Fruit fly (Drosophila melanogaster) whole organism, embryonic: ENCODE results near the gene sdk.

Experiments
- Bdp1 ChIP-seq: fragments of 200-800 bp; sonication (Bioruptor generic); optimal IDR thresholded peaks from 3 replicates; lab custom pipeline; 2016; ENCODE audit warnings: missing biosample characterization, missing genetic modification characterization
- CG10543 ChIP-seq: fragments of 200-800 bp; sonication (Bioruptor generic); optimal IDR thresholded peaks from 3 replicates; lab custom pipeline; 2017; ENCODE audit warnings: missing biosample characterization, mild to moderate bottlenecking, missing genetic modification characterization, moderate library complexity
- CG11247 ChIP-seq: fragments of 200-800 bp; sonication (Bioruptor generic); IDR thresholded peaks from 2 replicates; pipeline ENCODE4 v1.3.6; 2022; ENCODE audit warnings: missing biosample characterization, missing genetic modification characterization
- CG13287 ChIP-seq: fragments of 200-800 bp; sonication (Bioruptor generic); IDR thresholded peaks from 2 replicates; pipeline ENCODE4 v1.3.6; 2022; ENCODE audit warnings: missing biosample characterization, missing genetic modification characterization; ENCODE audit not compliant: partially characterized antibody
- CG13296 ChIP-seq: fragments of 200-800 bp; sonication (Bioruptor generic); optimal IDR thresholded peaks from 3 replicates; lab custom pipeline; 2018; ENCODE audit warnings: missing biosample characterization, mild to moderate bottlenecking, missing genetic modification characterization
- CG14441 ChIP-seq: fragments of 200-800 bp; sonication (Bioruptor generic); IDR thresholded peaks from 2 replicates; pipeline ENCODE4 v1.3.6; 2022; ENCODE audit warnings: missing biosample characterization, missing genetic modification characterization
- CG14860 ChIP-seq: fragments of 200-800 bp; sonication (Bioruptor generic); IDR thresholded peaks from 3 replicates; pipeline ENCODE4 v1.3.6; 2022; ENCODE audit warnings: missing biosample characterization, missing genetic modification characterization; ENCODE audit not compliant: partially characterized antibody
- CG15696 ChIP-seq: fragments of 200-800 bp; sonication (Bioruptor generic); optimal IDR thresholded peaks from 2 replicates; lab custom pipeline; 2019; ENCODE audit warnings: missing biosample characterization, mild to moderate bottlenecking, missing genetic modification characterization, moderate library complexity
- CG18262 ChIP-seq: fragments of 200-800 bp; optimal IDR thresholded peaks from 3 replicates; lab custom pipeline; 2019; ENCODE audit warnings: missing biosample characterization, mild to moderate bottlenecking, missing genetic modification characterization, moderate library complexity
- CG18599 ChIP-seq: fragments of 200-800 bp; sonication (Bioruptor generic); optimal IDR thresholded peaks from 3 replicates; lab custom pipeline; 2017; ENCODE audit warnings: missing biosample characterization, missing genetic modification characterization, mild to moderate bottlenecking, moderate library complexity, missing genetic modification reagents
- CG18764 ChIP-seq: fragments of 200-800 bp; sonication (Bioruptor generic); optimal IDR thresholded peaks from 3 replicates; lab custom pipeline; 2016; ENCODE audit warnings: missing biosample characterization, missing genetic modification characterization
- CG3838 ChIP-seq: fragments of 200-800 bp; sonication (Bioruptor generic); optimal IDR thresholded peaks from 3 replicates; lab custom pipeline; 2016; ENCODE audit warnings: missing biosample characterization, missing genetic modification characterization
- CG3847 ChIP-seq: fragments of 200-800 bp; sonication (Bioruptor generic); IDR thresholded peaks from 2 replicates; pipeline ENCODE4 v1.3.6; 2022; ENCODE audit warnings: missing biosample characterization, missing genetic modification characterization
- CG5953 ChIP-seq: fragments of 200-800 bp; sonication (Bioruptor generic); IDR thresholded peaks from 2 replicates; pipeline ENCODE4 v1.3.6; 2022; ENCODE audit warnings: missing biosample characterization, missing genetic modification characterization
- CG6254 ChIP-seq: fragments of 200-800 bp; sonication (Bioruptor generic); optimal IDR thresholded peaks from 3 replicates; lab custom pipeline; 2017; ENCODE audit warnings: mild to moderate bottlenecking, missing biosample characterization, missing genetic modification reagents, missing genetic modification characterization
- CG6765 ChIP-seq: fragments of 200-800 bp; sonication (Bioruptor generic); optimal IDR thresholded peaks from 3 replicates; lab custom pipeline; 2017; ENCODE audit warnings: missing biosample characterization, mild to moderate bottlenecking, missing genetic modification characterization
- CG7839 ChIP-seq: fragments of 200-800 bp; sonication (Bioruptor generic); optimal IDR thresholded peaks from 3 replicates; lab custom pipeline; 2018; ENCODE audit warnings: missing biosample characterization, mild to moderate bottlenecking, missing genetic modification characterization, moderate library complexity
- CG8281 ChIP-seq: fragments of 200-800 bp; sonication (Bioruptor generic); optimal IDR thresholded peaks from 2 replicates; lab custom pipeline; 2018; ENCODE audit warnings: missing biosample characterization, mild to moderate bottlenecking, missing genetic modification characterization, moderate library complexity
- CG9437 ChIP-seq: fragments of 200-800 bp; sonication (Bioruptor generic); optimal IDR thresholded peaks from 2 replicates; lab custom pipeline; 2018; ENCODE audit warnings: missing biosample characterization, mild to moderate bottlenecking, missing genetic modification characterization
- CG9797 ChIP-seq: fragments of 200-800 bp; sonication (Bioruptor generic); optimal IDR thresholded peaks from 3 replicates; lab custom pipeline; 2018; ENCODE audit warnings: missing biosample characterization, mild to moderate bottlenecking, missing genetic modification characterization
- Dad ChIP-seq: fragments of 200-800 bp; sonication (Bioruptor generic); optimal IDR thresholded peaks from 3 replicates; lab custom pipeline; 2016; ENCODE audit warnings: missing biosample characterization, missing genetic modification characterization
- Dek ChIP-seq: fragments of 200-800 bp; sonication (Bioruptor generic); optimal IDR thresholded peaks from 3 replicates; lab custom pipeline; 2019; ENCODE audit warnings: missing biosample characterization, mild to moderate bottlenecking, missing genetic modification characterization, moderate library complexity
- Dll ChIP-seq: fragments of 200-800 bp; sonication (Bioruptor generic); IDR thresholded peaks from 4 replicates; pipeline ENCODE4 v1.3.6; 2022; ENCODE audit warnings: missing biosample characterization, missing genetic modification characterization; ENCODE audit not compliant: partially characterized antibody
- Elba2 ChIP-seq: fragments of 200-800 bp; sonication (Bioruptor generic); optimal IDR thresholded peaks from 3 replicates; lab custom pipeline; 2016; ENCODE audit warnings: missing biosample characterization, missing genetic modification characterization
- Ets97D ChIP-seq: fragments of 200-800 bp; sonication (Bioruptor generic); optimal IDR thresholded peaks from 3 replicates; lab custom pipeline; 2016; ENCODE audit warnings: missing biosample characterization, missing genetic modification characterization
- Gug ChIP-seq: fragments of 200-800 bp; sonication (Bioruptor generic); IDR thresholded peaks from 4 replicates; pipeline ENCODE4 v1.3.6; 2022; ENCODE audit warnings: missing biosample characterization, missing genetic modification characterization
- HLH4C ChIP-seq: fragments of 200-800 bp; sonication (Bioruptor generic); IDR thresholded peaks from 3 replicates; pipeline ENCODE4 v1.3.6; 2022; ENCODE audit warnings: missing biosample characterization, missing genetic modification characterization; ENCODE audit not compliant: partially characterized antibody
- Hand ChIP-seq: fragments of 200-800 bp; sonication (Bioruptor generic); optimal IDR thresholded peaks from 2 replicates; lab custom pipeline; 2017; ENCODE audit warnings: mild to moderate bottlenecking, missing biosample characterization, missing genetic modification reagents, missing genetic modification characterization
- Meics ChIP-seq: fragments of 200-800 bp; sonication (Bioruptor generic); optimal IDR thresholded peaks from 2 replicates; lab custom pipeline; 2017; ENCODE audit warnings: missing biosample characterization, mild to moderate bottlenecking, missing genetic modification characterization
- NK7.1 ChIP-seq: fragments of 200-800 bp; sonication (Bioruptor generic); optimal IDR thresholded peaks from 3 replicates; lab custom pipeline; 2016; ENCODE audit warnings: missing biosample characterization, missing genetic modification characterization
- NfI ChIP-seq: fragments of 200-800 bp; sonication (Bioruptor generic); optimal IDR thresholded peaks from 3 replicates; lab custom pipeline; 2018; ENCODE audit warnings: missing biosample characterization, mild to moderate bottlenecking, missing genetic modification characterization, moderate library complexity
- Spps ChIP-seq: fragments of 200-800 bp; sonication (Bioruptor generic); optimal IDR thresholded peaks from 2 replicates; lab custom pipeline; 2018; ENCODE audit warnings: missing biosample characterization, mild to moderate bottlenecking, missing genetic modification characterization
- Sry-δ ChIP-seq: fragments of 200-800 bp; sonication (Bioruptor generic); optimal IDR thresholded peaks from 2 replicates; lab custom pipeline; 2016; ENCODE audit warnings: missing biosample characterization, missing genetic modification characterization
- Ssrp ChIP-seq: fragments of 200-800 bp; sonication (Bioruptor generic); optimal IDR thresholded peaks from 2 replicates; lab custom pipeline; 2018; ENCODE audit warnings: missing biosample characterization, mild to moderate bottlenecking, missing genetic modification characterization, moderate library complexity
- ap ChIP-seq: fragments of 200-800 bp; sonication (Bioruptor generic); IDR thresholded peaks from 2 replicates; pipeline ENCODE4 v1.3.6; 2022; ENCODE audit warnings: missing biosample characterization, missing genetic modification characterization
- corto ChIP-seq: fragments of 200-800 bp; sonication (Bioruptor generic); optimal IDR thresholded peaks from 2 replicates; lab custom pipeline; 2016; ENCODE audit warnings: missing biosample characterization, mild to moderate bottlenecking, missing genetic modification characterization, moderate library complexity
- exex ChIP-seq: fragments of 200-800 bp; sonication (Bioruptor generic); optimal IDR thresholded peaks from 4 replicates; lab custom pipeline; 2018; ENCODE audit warnings: missing biosample characterization, mild to moderate bottlenecking, missing genetic modification characterization, moderate library complexity
- gcm ChIP-seq: fragments of 200-800 bp; sonication (Bioruptor generic); optimal IDR thresholded peaks from 2 replicates; lab custom pipeline; 2019; ENCODE audit warnings: missing biosample characterization, mild to moderate bottlenecking, missing genetic modification characterization, moderate library complexity
- gfzf ChIP-seq: fragments of 200-800 bp; sonication (Bioruptor generic); optimal IDR thresholded peaks from 2 replicates; lab custom pipeline; 2016; ENCODE audit warnings: missing biosample characterization, mild to moderate bottlenecking, missing genetic modification characterization, moderate library complexity
- her ChIP-seq: fragments of 200-800 bp; sonication (Bioruptor generic); optimal IDR thresholded peaks from 2 replicates; lab custom pipeline; 2016; ENCODE audit warnings: missing biosample characterization, missing genetic modification characterization
- nau ChIP-seq: fragments of 200-800 bp; sonication (Bioruptor generic); optimal IDR thresholded peaks from 3 replicates; lab custom pipeline; 2017; ENCODE audit warnings: missing biosample characterization, mild to moderate bottlenecking, missing genetic modification characterization, missing genetic modification reagents
- nmo ChIP-seq: fragments of 200-800 bp; sonication (Bioruptor generic); optimal IDR thresholded peaks from 2 replicates; lab custom pipeline; 2018; ENCODE audit warnings: missing biosample characterization, mild to moderate bottlenecking, missing genetic modification characterization, moderate library complexity
- p53 ChIP-seq: fragments of 200-800 bp; sonication (Bioruptor generic); optimal IDR thresholded peaks from 2 replicates; lab custom pipeline; 2016; ENCODE audit warnings: missing biosample characterization, missing genetic modification characterization
- repo ChIP-seq: fragments of 200-800 bp; sonication (Bioruptor generic); optimal IDR thresholded peaks from 2 replicates; lab custom pipeline; 2016; ENCODE audit warnings: missing biosample characterization, missing genetic modification characterization
- ro ChIP-seq: fragments of 200-800 bp; sonication (Bioruptor generic); IDR thresholded peaks from 2 replicates; pipeline ENCODE4 v1.3.6; 2022; ENCODE audit warnings: missing biosample characterization, missing genetic modification characterization
- row ChIP-seq: fragments of 200-800 bp; sonication (Bioruptor generic); IDR thresholded peaks from 3 replicates; pipeline ENCODE4 v1.3.6; 2022; ENCODE audit warnings: missing biosample characterization, missing genetic modification characterization
- salm ChIP-seq: fragments of 200-800 bp; sonication (Bioruptor generic); optimal IDR thresholded peaks from 2 replicates; lab custom pipeline; 2018; ENCODE audit warnings: missing biosample characterization, mild to moderate bottlenecking, missing genetic modification characterization
- tap ChIP-seq: fragments of 200-800 bp; optimal IDR thresholded peaks from 3 replicates; lab custom pipeline; 2019; ENCODE audit warnings: missing biosample characterization, mild to moderate bottlenecking, missing genetic modification characterization, moderate library complexity
- wek ChIP-seq: fragments of 200-800 bp; sonication (Bioruptor generic); optimal IDR thresholded peaks from 3 replicates; lab custom pipeline; 2018; ENCODE audit warnings: missing biosample characterization, mild to moderate bottlenecking, missing genetic modification characterization, moderate library complexity
- z ChIP-seq: fragments of 200-800 bp; sonication (Bioruptor generic); IDR thresholded peaks from 3 replicates; pipeline ENCODE4 v1.3.6; 2022; ENCODE audit warnings: missing biosample characterization, missing genetic modification characterization
- zfh2 ChIP-seq: fragments of 200-800 bp; sonication (Bioruptor generic); optimal IDR thresholded peaks from 2 replicates; lab custom pipeline; 2016; ENCODE audit warnings: missing biosample characterization, missing genetic modification characterization

Gene sdk

dm6 chrX:792923-793322 lies 106.3 kb downstream of the sdk start, which contains the start of gene CG16989 (continued):
- TF ChIP-seq Spps (tag; lab: Kevin White, UChicago) (no peak), CG9437 (no peak), NK7.1 (GFP tag; lab: Kevin White, UChicago) (no peak), NfI (no peak), row (GFP tag; lab: Robert Waterston, UW) (0 out of 3 replicates have a peak, but pooled peaks have one; percentile 11), nau (GFP tag; lab: Kevin White, UChicago) (no peak), CG14441 (GFP tag; lab: Robert Waterston, UW) (no peak), her (no peak), z (no peak), CG18764 (GFP tag; lab: Kevin White, UChicago) (no peak), Dek (tag; lab: Kevin White, UChicago) (no peak), CG18599 (GFP tag; lab: Kevin White, UChicago) (no peak), CG6254 (GFP tag; lab: Kevin White, UChicago) (no peak), CG14860 (GFP tag; lab: Robert Waterston, UW) (no peak), wek (GFP tag; lab: Kevin White, UChicago) (no peak), CG5953 (GFP tag; lab: Robert Waterston, UW) (no peak), gfzf (GFP tag; lab: Kevin White, UChicago) (peak; percentile 65), CG10543 (no peak), CG11247 (GFP tag; lab: Robert Waterston, UW) (no peak), Bdp1 (GFP tag; lab: Kevin White, UChicago) (no peak), ro (GFP tag; lab: Robert Waterston, UW) (no peak), CG18262 (tag; lab: Kevin White, UChicago) (no peak), CG6765 (GFP tag; lab: Kevin White, UChicago) (no peak), CG15696 (no peak), tap (tag; lab: Kevin White, UChicago) (no peak), Elba2 (GFP tag; lab: Kevin White, UChicago) (no peak), Meics (GFP tag; lab: Kevin White, UChicago) (no peak), p53 (no peak), repo (GFP tag; lab: Kevin White, UChicago) (no peak), CG8281 (tag; lab: Kevin White, UChicago) (no peak), Dll (peak; percentile 53; the same call in 2 of the 4 replicates), CG3838 (GFP tag; lab: Kevin White, UChicago) (no peak), nmo (GFP tag; lab: Kevin White, UChicago) (no peak), Sry-δ (GFP tag; lab: Kevin White, UChicago) (peak; percentile 62), gcm (GFP tag; lab: Kevin White, UChicago) (no peak), Dad (GFP tag; lab: Kevin White, UChicago) (no peak), CG9797 (GFP tag; lab: Kevin White, UChicago) (peak; percentile 80), Ssrp (tag; lab: Kevin White, UChicago) (no peak), corto (no peak), Hand (GFP tag; lab: Kevin White, UChicago) (no peak), CG3847 (GFP tag; lab: Robert Waterston, UW) (no peak; the same call in 1 of the 2 replicates), CG13296 (GFP tag; lab: Kevin White, UChicago) (no peak), Ets97D (GFP tag; lab: Kevin White, UChicago) (peak; percentile 39), salm (no peak), HLH4C (peak; percentile 63), exex (tag; lab: Kevin White, UChicago) (no peak), CG7839 (tag; lab: Kevin White, UChicago) (no peak), Gug (no peak), CG13287 (GFP tag; lab: Robert Waterston, UW) (peak; percentile 60), zfh2 (GFP tag; lab: Kevin White, UChicago) (no peak), ap (GFP tag; lab: Robert Waterston, UW) (no peak)
